Fruit fly (Drosophila melanogaster) ovary, adult (tissue): Measurements from ENCODE around the gene GstD8.

Experiments used
- CG17801 ChIP-seq: fragments of 200-800 bp; optimal IDR thresholded peaks from 2 replicates; lab custom pipeline; 2019; ENCODE audit warnings: missing biosample characterization, mild to moderate bottlenecking, missing genetic modification characterization, moderate library complexity; ENCODE audit not compliant: partially characterized antibody

GstD8 gene

DNA sequence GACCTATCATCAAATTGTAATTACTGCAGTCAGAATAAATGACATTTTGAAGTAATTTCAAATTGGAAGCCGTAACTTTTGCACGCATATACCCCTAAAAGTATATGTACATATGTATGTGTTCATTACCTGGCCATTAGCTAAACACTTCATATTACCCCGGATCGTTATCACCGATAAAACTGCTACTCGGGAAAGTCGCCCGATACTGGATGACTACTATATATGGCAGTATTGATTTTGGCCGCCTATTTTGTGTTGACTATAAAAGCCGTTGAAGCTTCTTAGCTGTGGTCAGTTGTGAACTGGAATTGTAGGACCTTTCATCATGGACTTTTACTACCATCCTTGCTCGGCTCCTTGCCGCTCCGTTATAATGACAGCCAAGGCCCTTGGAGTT lies at the start of gene GstD8:
Gene GstD8 (plus strand): TSS at position 301 of the 400 bp plus-strand sequence.
- no peak for TF ChIP-seq CG17801 (GFP tag; lab: Kevin White, UChicago)

DNA sequence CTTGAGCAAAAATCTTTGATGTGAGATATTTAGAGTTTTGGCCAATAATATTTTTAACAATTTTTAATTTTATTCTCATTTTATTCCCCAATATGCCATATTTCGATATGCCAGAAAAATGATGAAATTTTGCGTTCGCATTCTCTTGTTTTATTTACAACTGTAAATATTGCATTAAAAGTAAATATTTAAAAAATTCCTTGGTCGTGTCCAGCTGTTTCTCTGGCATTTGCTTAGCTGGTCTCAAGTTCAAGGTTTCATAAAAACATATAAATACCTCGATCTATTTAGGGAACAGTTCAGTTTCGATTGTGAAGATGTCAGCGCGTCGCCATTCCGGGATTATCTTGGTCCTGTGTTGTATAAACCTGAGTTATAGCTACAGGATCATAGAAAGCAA lies 38.4 kb upstream of the GstD8 start, which contains the start of gene Sgsf:
Gene Sgsf (plus strand): TSS at position 301 of the 400 bp plus-strand sequence.
- no peak for TF ChIP-seq CG17801 (GFP tag; lab: Kevin White, UChicago)

DNA sequence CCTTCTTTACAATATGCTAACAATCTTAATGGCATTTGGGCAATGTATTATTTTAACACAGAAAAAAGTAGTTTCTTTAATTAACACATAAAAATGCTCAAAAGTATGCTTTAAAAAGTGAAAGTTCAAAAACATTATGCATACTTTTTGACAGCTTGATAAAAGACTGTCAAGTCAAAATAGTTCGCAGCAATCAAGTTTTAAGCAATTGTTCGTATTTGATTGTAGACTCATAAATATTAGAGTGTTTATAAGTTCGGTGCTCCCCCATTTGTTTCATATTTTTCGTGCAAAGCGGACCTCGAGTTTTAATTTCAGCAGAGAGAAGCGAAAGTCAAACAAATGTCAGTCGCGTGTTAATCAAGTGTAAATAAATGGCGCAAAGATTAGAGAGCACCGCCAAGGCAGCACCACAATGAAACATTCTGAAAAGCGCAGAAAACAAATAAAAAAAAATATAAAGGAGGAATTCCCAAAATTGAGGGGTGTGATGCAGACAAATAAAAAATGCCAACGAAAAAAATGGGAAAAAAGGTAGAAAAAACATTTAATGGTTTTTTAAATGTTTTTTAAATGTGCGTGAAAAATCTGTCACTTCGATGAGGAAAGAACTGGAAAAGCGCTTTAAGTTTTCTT lies 34.8 kb upstream of the GstD8 start:
- TF ChIP-seq CG17801 (GFP tag; lab: Kevin White, UChicago), result no peak

DNA sequence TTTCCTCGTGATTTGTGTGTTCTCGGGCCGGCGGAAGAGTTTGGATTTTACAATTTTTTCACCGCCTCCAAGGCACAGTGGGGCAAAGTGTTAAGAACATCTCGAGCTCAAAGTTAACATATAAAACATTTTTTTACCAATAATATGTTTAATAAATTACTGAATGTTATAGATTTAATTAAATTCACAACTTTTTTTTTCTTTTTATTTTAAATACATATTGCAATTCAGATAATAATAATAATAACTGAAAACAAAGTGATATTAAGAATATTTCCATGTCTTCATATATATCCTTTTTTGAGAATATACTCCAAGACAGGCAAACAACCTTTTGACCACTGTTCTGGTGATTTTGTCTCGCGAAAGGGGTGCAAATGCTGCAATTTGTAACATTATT lies 33.8 kb upstream of the GstD8 start:
- TF ChIP-seq CG17801 (GFP tag; lab: Kevin White, UChicago), result no peak

DNA sequence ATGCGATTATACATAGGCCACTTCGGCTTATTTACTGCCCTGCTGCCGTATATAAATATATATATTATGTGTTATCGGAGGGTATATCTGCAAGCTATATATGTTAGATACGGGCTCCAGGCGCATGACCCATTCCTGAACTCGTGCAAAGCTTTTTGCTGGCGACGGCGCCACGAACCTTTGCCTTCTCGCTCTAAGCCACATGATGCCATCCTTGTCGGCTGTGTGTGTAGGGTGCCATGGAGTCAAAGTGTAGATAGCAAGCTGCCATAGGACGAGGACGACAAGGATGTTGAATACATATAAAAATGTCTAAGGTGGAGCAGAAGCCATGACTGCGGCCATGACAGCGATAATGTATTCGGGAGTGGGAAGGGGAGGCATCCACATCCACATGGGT lies 32.1 kb upstream of the GstD8 start:
- TF ChIP-seq CG17801 (GFP tag; lab: Kevin White, UChicago), result no peak

DNA sequence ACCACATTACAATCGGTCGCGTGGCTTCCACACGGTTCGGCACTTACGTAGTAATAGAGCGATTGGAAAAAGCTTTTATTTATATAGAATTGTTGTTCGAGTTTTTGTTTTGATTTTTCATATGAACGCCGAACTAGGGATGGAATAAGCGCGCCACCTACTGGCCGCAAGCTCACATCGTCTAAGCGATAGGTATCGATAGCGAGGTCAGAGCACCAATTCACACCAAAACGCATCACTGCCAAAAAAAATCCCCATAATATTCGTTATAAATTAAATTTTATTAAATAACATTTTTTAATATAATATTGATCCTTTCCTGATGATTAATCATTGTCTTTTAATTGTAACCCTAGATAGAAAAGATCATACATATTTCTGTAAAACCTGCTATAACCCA lies 29.3 kb upstream of the GstD8 start, which contains the start of gene CG10038:
Gene CG10038 (minus strand): TSS at position 148 of the 400 bp plus-strand sequence.
- no peak for TF ChIP-seq CG17801 (GFP tag; lab: Kevin White, UChicago)

DNA sequence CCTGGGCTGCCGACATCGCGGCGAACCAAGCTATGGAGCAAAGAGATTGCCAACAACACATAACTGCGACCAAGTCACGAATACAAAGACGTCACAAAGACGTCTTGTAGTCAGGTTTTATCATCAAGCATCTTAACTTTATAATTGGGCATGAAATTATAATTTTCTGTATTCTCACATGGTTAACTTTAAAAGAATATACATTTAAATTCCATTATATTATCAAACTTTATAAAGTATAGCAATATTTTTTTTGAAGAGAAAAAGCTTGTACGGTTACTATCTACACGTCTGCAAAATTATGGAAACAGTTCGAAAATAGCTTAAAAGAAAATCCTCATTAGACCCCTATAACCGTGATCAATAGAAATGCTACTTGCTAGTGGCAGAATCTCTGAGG lies 27.8 kb upstream of the GstD8 start, which contains the start of gene CG10041:
Gene CG10041 (minus strand): TSS at position 101 of the 400 bp plus-strand sequence.
- TF ChIP-seq CG17801 (GFP tag; lab: Kevin White, UChicago), result no peak

DNA sequence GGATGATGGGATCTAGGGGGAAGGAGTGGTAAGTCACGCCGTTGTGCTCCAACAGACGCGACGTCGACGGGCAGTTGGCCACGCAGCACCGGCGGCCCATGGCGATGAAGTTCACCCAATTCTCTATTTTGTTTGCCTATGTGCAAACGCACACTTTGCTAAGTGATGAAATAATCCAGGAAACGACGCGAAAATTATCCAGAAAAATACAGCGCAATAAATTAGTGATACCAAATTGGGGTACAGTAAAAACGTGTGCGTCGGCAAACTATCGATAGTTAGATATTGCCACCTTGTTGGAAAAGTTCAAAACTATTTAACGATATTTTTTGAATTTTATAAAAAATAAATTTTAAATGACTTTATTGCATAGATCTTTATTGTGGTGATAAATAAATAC lies 23.8 kb upstream of the GstD8 start, which contains the start of gene MBD-R2:
Gene MBD-R2 (minus strand): TSS at position 222 of the 400 bp plus-strand sequence.
- no peak for TF ChIP-seq CG17801 (GFP tag; lab: Kevin White, UChicago)

DNA sequence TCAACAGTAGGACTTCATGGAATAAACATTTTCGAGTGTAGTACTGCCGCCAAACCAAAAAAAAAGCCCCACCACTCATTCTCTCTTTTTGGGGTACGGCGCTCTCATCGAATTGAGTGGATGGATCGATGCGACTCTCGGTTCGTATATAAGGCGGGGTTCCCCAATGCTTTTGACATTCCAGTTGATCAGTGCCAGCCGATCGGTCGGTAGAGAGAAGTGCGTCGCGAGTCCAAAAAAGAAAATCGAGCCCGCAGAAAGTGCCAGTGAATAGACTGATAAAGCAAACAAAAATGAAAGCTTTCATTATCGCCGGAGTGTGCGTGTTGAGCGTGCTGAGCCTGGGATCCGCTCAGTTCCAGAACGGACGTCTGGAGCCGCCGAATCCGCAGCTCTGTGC lies 20.0 kb upstream of the GstD8 start, which contains the start of gene CG4115:
Gene CG4115 (plus strand): TSS at position 172 of the 400 bp plus-strand sequence.
- TF ChIP-seq CG17801 (GFP tag; lab: Kevin White, UChicago), result no peak

DNA sequence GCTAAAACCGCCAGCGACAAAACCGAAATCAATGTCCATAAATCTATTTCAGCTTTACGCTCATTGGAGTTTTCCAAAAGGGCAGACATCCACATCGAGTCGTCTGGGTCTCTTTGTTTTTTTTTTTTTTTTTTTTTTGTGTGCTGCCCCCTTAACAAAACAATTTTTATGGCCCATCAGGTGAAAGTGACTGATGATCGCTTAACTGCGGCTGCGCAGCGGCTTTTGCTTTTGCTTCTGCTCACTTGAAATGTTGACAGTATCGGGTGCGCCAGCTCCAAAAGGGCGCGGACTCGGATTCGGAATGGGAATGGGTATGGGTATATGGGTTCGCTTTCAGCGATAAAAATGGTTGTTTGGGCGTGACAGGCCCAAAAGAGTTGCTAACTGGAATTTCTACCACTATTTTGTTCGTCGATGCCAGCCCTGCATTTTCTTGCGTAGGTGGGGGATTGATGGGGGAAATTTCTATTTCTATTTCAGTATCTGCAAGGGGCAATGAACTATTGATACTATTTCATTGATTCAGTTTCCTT lies 17.8 kb upstream of the GstD8 start:
- TF ChIP-seq CG17801 (GFP tag; lab: Kevin White, UChicago), result no peak

DNA sequence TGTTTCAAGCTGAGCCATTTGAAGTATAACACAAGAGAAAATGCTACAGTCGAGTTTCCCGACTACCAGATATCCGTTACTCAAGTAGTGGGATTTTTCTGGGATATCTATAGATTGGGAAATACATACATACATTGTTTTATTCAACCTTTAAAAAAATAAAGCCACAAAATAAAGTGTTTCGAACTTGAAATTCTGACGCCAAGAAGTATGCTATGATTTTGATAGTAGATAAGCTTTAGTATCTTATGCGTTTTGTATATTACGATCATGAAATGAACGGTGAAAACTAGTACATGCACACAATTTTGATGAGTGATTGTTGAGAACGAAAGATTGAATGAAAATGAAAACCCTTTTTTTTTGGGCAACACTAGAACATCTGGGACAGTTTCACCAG lies 16.3 kb upstream of the GstD8 start:
- TF ChIP-seq CG17801 (GFP tag; lab: Kevin White, UChicago), result no peak

DNA sequence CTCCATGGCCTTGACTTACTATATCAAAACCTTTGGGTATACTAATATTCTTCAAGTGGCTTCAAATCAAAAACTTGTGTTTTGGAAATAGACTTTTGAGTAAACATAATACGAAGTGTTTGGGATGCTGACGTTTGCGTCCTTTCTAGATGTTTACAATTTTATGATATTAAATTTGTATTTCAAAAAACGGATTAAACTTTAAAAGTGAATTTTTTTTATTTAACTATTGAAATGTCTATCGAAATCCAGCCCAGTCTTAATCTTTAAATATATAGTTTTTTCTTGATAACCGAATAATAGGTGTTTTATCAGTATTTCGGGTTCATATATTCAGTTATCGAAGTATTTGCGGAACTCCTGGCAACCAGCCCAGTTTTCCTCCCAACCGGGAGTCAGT lies 15.2 kb upstream of the GstD8 start, which contains the start of gene Tim17a1:
Gene Tim17a1 (minus strand): TSS at position 101 of the 400 bp plus-strand sequence.
- no peak for TF ChIP-seq CG17801 (GFP tag; lab: Kevin White, UChicago)

DNA sequence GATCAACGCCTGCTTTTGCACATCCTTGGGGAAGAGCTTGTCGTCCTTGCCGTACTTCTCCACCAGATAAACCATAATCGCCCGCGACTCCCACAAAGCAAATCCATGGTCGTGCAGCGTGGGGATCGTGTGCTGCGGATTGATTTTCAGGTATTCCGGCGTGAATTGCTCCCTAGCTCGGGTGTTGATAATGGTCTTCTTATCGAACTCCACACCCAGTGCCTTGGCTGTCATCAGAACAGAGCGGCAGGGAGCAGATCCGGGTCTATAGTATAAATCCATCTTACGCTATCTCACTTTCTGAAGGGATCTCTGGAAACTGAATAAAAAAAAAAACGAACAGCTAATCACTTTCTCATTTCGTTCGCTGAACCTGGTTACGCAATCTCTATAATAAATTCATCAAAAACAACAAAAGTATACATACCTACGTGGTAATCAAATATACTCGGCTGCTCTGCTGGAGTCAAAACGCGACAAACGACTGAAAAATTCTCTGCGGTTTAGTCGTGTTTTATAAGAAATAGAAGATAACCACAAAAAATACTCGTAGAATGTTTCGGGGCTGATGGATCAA lies 14.5 kb upstream of the GstD8 start, which contains the start of gene GstD10:
Gene GstD10 (minus strand): TSS at position 472 of the 577 bp plus-strand sequence.
- TF ChIP-seq CG17801 (GFP tag; lab: Kevin White, UChicago), result no peak

DNA sequence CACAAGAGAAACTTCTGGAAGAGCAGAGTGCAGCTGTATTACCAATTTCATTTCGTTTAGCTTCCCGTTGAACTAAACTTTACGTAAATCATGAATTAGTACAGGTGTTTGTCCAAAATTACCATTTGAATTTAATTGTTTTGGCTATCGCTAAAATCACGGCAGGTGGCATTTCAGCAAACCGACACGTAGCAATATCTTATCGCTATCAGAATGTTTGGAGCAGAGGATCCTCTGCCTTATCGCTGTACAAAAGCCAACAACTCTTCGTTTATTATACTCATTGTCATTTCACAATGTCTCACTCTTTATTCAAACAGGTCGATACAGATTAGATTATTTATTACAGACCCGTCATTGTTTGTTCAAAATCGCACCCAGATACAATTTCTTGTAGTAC lies 13.9 kb upstream of the GstD8 start:
- TF ChIP-seq CG17801 (GFP tag; lab: Kevin White, UChicago), result no peak

DNA sequence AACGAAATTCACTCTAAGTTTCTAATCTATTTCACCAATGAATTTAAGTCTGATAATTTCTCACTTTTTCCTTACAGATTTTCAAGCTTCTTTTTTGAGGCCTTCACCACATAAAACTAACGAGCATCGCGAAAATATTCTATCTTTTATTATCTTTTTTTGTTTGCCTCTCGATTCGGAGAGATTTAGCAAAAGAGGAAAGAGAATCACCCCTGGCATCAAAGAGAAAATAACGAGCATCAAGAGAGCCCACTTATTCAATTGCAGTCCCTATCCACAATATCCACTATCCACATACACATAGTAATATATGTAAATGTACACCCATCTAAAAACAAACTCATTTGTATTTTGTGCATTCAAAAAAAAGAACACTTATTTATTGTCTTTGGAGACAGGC lies 12.3 kb upstream of the GstD8 start, which contains the start of gene GstD9:
Gene GstD9 (minus strand): TSS at position 101 of the 400 bp plus-strand sequence.
- no peak for TF ChIP-seq CG17801 (GFP tag; lab: Kevin White, UChicago)
